Worm (Caenorhabditis elegans) whole organism, L3 larva: ENCODE measurements around the gene ZK632.4.

Experiments
- ama-1 ChIP-seq: fragments of 150-350 bp; optimal IDR thresholded peaks from 2 replicates; lab custom pipeline; 2018
- elt-2 ChIP-seq: sonication (generic microtip); optimal IDR thresholded peaks from 2 replicates; lab custom pipeline; 2016; ENCODE audit warnings: missing genetic modification reagents, mild to moderate bottlenecking, missing genetic modification characterization, missing compliant biosample characterization
- elt-3 ChIP-seq, 3 experiments: fragments of 150-350 bp in 1 of 3; sonication (generic microtip) in 2 of 3; optimal IDR thresholded peaks; 2 replicates in 2 of 3; 4 replicates in 1 of 3; lab custom pipeline; 2014 to 2017; ENCODE audit warnings: missing biosample characterization in 3 of 3, missing genetic modification characterization in 3 of 3
- fkh-10 ChIP-seq: sonication (generic microtip); optimal IDR thresholded peaks from 2 replicates; lab custom pipeline; 2017; ENCODE audit warnings: missing biosample characterization, missing genetic modification reagents, missing genetic modification characterization
- lin-15B ChIP-seq: fragments of 150-350 bp; optimal IDR thresholded peaks from 2 replicates; lab custom pipeline; 2014; ENCODE audit warnings: missing biosample characterization, missing genetic modification characterization
- nhr-28 ChIP-seq: fragments of 150-350 bp; optimal IDR thresholded peaks from 2 replicates; lab custom pipeline; 2014; ENCODE audit warnings: missing biosample characterization, missing genetic modification characterization
- nhr-76 ChIP-seq: fragments of 150-350 bp; sonication (generic microtip); optimal IDR thresholded peaks from 5 replicates; lab custom pipeline; 2014; ENCODE audit warnings: missing biosample characterization, missing genetic modification characterization
- skn-1 ChIP-seq: fragments of 150-350 bp; optimal IDR thresholded peaks from 2 replicates; lab custom pipeline; 2014; ENCODE audit warnings: missing biosample characterization, missing genetic modification characterization
- snpc-4 ChIP-seq: fragments of 150-350 bp; optimal IDR thresholded peaks from 2 replicates; lab custom pipeline; 2014; ENCODE audit warnings: missing biosample characterization, missing genetic modification characterization
- tbx-2 ChIP-seq: sonication (generic microtip); optimal IDR thresholded peaks from 2 replicates; lab custom pipeline; 2016; ENCODE audit warnings: mild to moderate bottlenecking, missing genetic modification characterization, missing compliant biosample characterization
- unc-39 ChIP-seq: sonication (generic microtip); optimal IDR thresholded peaks from 4 replicates; lab custom pipeline; 2017; ENCODE audit warnings: missing biosample characterization, missing genetic modification characterization

ce11 chrIII:9789607-9790073 is 17.6 kb downstream of the ZK632.4 start, which contains the start of gene R10E11.5:
- no peak for TF ChIP-seq skn-1 (tag; lab: Kevin White, UChicago)
- TF ChIP-seq snpc-4: no peak
- no peak for TF ChIP-seq lin-15B
- no peak for TF ChIP-seq nhr-76 (tag; lab: Kevin White, UChicago)
- no peak for TF ChIP-seq elt-2 (tag; lab: Kevin White, UChicago)
- TF ChIP-seq nhr-28 (tag; lab: Kevin White, UChicago): no peak
- no peak for TF ChIP-seq elt-3 (tag; optimal IDR thresholded peaks at IDR 0.05; lab: Kevin White, UChicago)
- no peak for TF ChIP-seq tbx-2 (tag; lab: Kevin White, UChicago)
- no peak for TF ChIP-seq unc-39
- no peak for TF ChIP-seq fkh-10
- TF ChIP-seq ama-1 (lab: Kevin White, UChicago): no peak
